Worm (Caenorhabditis elegans) whole organism, L4 larva: ENCODE results near the gene ima-3.

Experiments
- R02D3.7 ChIP-seq: fragments of 150-350 bp; sonication (generic microtip); optimal IDR thresholded peaks from 3 replicates; lab custom pipeline; 2014; ENCODE audit warnings: missing biosample characterization, missing genetic modification characterization
- Y48G9A.11 ChIP-seq: fragments of 200-800 bp; sonication (Bioruptor generic); IDR thresholded peaks from 2 replicates; pipeline ENCODE4 v1.3.6; 2022; ENCODE audit warnings: missing genetic modification reagents, missing genetic modification characterization, missing compliant biosample characterization
- aly-2 ChIP-seq: sonication (generic microtip); optimal IDR thresholded peaks from 2 replicates; lab custom pipeline; 2018; ENCODE audit warnings: missing biosample characterization, missing genetic modification characterization
- ceh-82 ChIP-seq: sonication (generic microtip); optimal IDR thresholded peaks from 2 replicates; lab custom pipeline; 2017; ENCODE audit warnings: missing biosample characterization, missing genetic modification characterization
- lin-13 ChIP-seq: fragments of 150-350 bp; optimal IDR thresholded peaks from 2 replicates; lab custom pipeline; 2014; ENCODE audit warnings: missing biosample characterization, missing genetic modification reagents, missing genetic modification characterization
- lin-38 ChIP-seq: fragments of 200-800 bp; sonication (Bioruptor generic); IDR thresholded peaks from 2 replicates; pipeline ENCODE4 v1.3.6; 2022; ENCODE audit warnings: missing genetic modification reagents, missing genetic modification characterization, missing compliant biosample characterization
- lir-3 ChIP-seq: sonication (generic microtip); optimal IDR thresholded peaks from 2 replicates; lab custom pipeline; 2016; ENCODE audit warnings: mild to moderate bottlenecking, missing genetic modification characterization, missing compliant biosample characterization
- lsy-2 ChIP-seq, 2 experiments: fragments of 150-350 bp in 1 of 2; sonication (generic microtip) in 1 of 2; optimal IDR thresholded peaks; 2 replicates each; lab custom pipeline; 2014 to 2017; ENCODE audit warnings: missing biosample characterization in 2 of 2, missing genetic modification characterization in 2 of 2
- nhr-237 ChIP-seq: sonication (generic microtip); optimal IDR thresholded peaks from 2 replicates; lab custom pipeline; 2017; ENCODE audit warnings: missing biosample characterization, missing genetic modification characterization
- nhr-25 ChIP-seq: sonication (generic microtip); optimal IDR thresholded peaks from 2 replicates; lab custom pipeline; 2017; ENCODE audit warnings: missing genetic modification characterization, mild to moderate bottlenecking, missing compliant biosample characterization, antibody characterized with exemption, moderate library complexity, borderline replicate concordance; ENCODE audit not compliant: insufficient read depth
- nhr-76 ChIP-seq: fragments of 150-350 bp; optimal IDR thresholded peaks from 2 replicates; lab custom pipeline; 2014; ENCODE audit warnings: missing biosample characterization, missing genetic modification characterization
- nhr-77 ChIP-seq: fragments of 150-350 bp; optimal IDR thresholded peaks from 2 replicates; lab custom pipeline; 2014; ENCODE audit warnings: missing biosample characterization, missing genetic modification characterization
- zfp-3 ChIP-seq: fragments of 200-800 bp; sonication (Bioruptor generic); conservative IDR thresholded peaks from 2 replicates; pipeline ENCODE4 v1.3.6; 2022; ENCODE audit warnings: missing genetic modification reagents, missing genetic modification characterization, missing compliant biosample characterization

DNA sequence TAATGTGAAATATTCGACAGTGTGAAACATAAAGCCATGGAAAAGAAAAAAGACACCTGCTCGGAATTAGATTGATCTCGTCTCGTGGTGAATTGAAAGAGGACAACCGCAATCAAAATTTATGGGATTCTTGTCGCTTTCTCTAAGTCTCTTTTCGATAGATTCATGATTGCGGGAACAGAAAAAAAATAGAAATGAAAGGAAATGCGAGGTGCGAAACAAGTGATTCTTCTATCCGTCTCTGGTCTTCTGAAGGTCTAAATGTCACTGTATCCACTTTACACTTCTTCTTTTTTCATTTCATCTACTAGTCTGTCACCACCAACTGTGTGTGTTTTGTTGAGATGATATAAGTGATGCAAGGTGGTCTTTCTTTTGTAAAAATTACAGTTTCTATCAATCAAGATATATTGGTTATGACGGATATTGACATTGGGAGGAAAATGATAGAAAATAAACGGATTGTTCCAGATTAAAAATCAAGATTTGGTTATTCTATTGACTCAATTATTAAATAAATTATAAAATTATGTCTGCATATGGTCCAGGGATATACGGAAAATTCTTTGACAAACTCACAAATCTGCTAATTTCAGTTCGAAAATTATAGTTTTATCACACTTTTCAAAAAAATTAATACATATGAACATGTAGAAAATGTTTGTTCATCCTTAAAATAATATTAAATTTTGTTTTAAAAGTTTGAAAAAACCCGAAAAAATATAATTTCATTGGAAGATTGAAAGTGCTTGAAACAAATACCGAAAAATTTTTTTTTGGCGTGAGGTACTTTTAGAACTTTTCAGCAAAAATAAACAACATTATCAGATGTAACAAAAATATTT lies 31.0 kb downstream of the ima-3 start:
- no peak for TF ChIP-seq lir-3 (tag; lab: Kevin White, UChicago)
- no peak for TF ChIP-seq nhr-76 (tag; lab: Kevin White, UChicago)
- TF ChIP-seq nhr-77, result no peak
- TF ChIP-seq aly-2 (tag; lab: Kevin White, UChicago), result no peak
- TF ChIP-seq ceh-82 (tag; lab: Kevin White, UChicago), result no peak
- no peak for TF ChIP-seq lsy-2 (tag; optimal IDR thresholded peaks at IDR 0.05; lab: Kevin White, UChicago)
- TF ChIP-seq nhr-25, result no peak
- no peak for TF ChIP-seq R02D3.7 (tag; lab: Kevin White, UChicago)
- no peak for TF ChIP-seq Y48G9A.11
- TF ChIP-seq zfp-3 (GFP tag; lab: Robert Waterston, UW), result no peak
- TF ChIP-seq lin-13 (GFP tag; lab: Kevin White, UChicago), result no peak
- TF ChIP-seq nhr-237, result no peak
- no peak for TF ChIP-seq lin-38
